Fruit fly (Drosophila melanogaster): ENCODE data around the gene CG5790.

CG5790 gene

DNA sequence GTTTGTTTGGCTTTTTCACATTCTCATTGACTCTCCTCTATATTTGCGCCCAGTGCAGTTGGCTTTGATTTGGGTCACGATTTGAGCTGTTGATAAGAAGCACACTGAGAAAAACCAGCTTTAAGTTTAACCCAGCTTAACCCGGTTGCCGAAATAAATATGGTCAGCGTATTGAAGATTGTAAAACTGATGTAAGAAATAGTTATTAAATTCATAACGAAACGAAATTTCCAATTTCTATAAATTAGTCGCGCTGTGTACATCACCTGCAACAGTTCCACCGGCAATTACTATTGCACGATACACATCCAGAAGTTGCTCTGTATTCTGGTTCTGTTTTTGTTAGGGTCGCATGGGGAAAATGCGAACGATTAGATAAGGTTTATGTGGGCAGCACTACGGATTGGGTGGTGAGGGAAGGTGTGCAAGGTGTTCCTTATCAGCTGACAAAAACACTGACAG lies 30.5 kb downstream of the CG5790 start:
- TF ChIP-seq Sin3A (optimal IDR thresholded peaks at IDR 0.05) = no peak
- TF ChIP-seq h (optimal IDR thresholded peaks at IDR 0.05) = no peak
- TF ChIP-seq psq (optimal IDR thresholded peaks at IDR 0.05) = no peak
- no peak for TF ChIP-seq ttk (optimal IDR thresholded peaks at IDR 0.05)
- no peak for TF ChIP-seq insv (optimal IDR thresholded peaks at IDR 0.05)
- TF ChIP-seq Myc (optimal IDR thresholded peaks at IDR 0.05) = no peak

dm6 chr2L:18327007-18327406 lies 32.4 kb downstream of the CG5790 start:
- TF ChIP-seq Myc (optimal IDR thresholded peaks at IDR 0.05) (no peak), ttk (optimal IDR thresholded peaks at IDR 0.05) (no peak), psq (optimal IDR thresholded peaks at IDR 0.05) (no peak), h (optimal IDR thresholded peaks at IDR 0.05) (no peak), insv (optimal IDR thresholded peaks at IDR 0.05) (no peak), Sin3A (optimal IDR thresholded peaks at IDR 0.05) (no peak)

- TF ChIP-seq Myc (optimal IDR thresholded peaks at IDR 0.05) (no peak), h (optimal IDR thresholded peaks at IDR 0.05) (no peak), insv (optimal IDR thresholded peaks at IDR 0.05) (no peak), Sin3A (optimal IDR thresholded peaks at IDR 0.05) (no peak), ttk (optimal IDR thresholded peaks at IDR 0.05) (no peak), psq (optimal IDR thresholded peaks at IDR 0.05) (no peak)
Observed at dm6 chr2L:18327592-18328078, 33.0 kb downstream of the CG5790 start.

DNA sequence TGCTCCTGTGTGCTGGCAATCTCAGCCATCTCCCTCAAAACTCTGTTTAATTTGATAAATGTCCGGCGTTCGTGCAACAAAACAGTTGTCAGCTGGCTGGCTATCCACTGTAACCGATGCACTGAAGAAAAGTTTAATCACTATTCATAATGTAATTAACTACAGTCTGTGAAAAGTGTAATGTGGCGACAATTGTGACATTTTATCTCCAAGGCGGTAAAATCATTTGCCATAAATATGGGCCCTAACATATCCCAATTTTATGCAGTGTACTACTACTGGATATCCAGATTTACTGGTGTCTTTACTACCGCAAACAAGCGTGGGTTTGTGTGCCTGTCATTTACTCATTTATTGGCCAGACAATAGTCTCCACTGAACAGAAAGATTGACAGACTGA lies 34.1 kb downstream of the CG5790 start:
- TF ChIP-seq insv (optimal IDR thresholded peaks at IDR 0.05) (no peak), psq (optimal IDR thresholded peaks at IDR 0.05) (no peak), ttk (optimal IDR thresholded peaks at IDR 0.05) (no peak), Myc (optimal IDR thresholded peaks at IDR 0.05) (no peak), h (optimal IDR thresholded peaks at IDR 0.05) (no peak), Sin3A (optimal IDR thresholded peaks at IDR 0.05) (no peak)

DNA sequence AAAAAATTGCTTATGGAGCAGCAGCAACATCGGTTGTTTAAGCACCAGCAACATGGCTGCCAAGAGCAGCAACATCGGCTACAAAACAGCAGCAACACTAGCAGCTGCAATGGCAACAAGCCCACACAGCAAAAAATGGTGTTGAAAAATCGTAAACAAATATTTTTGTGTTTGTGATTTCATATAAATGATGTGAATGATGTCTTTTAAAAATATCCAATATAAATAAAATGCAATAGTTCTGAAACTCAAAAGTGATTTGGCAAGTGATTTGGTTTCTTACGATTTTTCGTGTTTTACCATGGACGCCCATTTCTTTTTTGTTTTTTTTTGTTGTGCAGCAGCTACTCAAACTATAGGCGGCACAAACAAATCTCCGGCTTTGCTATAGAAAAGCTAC lies 37.0 kb downstream of the CG5790 start:
- TF ChIP-seq insv (optimal IDR thresholded peaks at IDR 0.05) (no peak), h (optimal IDR thresholded peaks at IDR 0.05) (no peak), ttk (optimal IDR thresholded peaks at IDR 0.05) (no peak), psq (optimal IDR thresholded peaks at IDR 0.05) (no peak), Myc (optimal IDR thresholded peaks at IDR 0.05) (no peak), Sin3A (optimal IDR thresholded peaks at IDR 0.05) (no peak)

- TF ChIP-seq insv (optimal IDR thresholded peaks at IDR 0.05) (no peak), Myc (optimal IDR thresholded peaks at IDR 0.05) (no peak), Sin3A (optimal IDR thresholded peaks at IDR 0.05) (no peak), ttk (optimal IDR thresholded peaks at IDR 0.05) (no peak), h (optimal IDR thresholded peaks at IDR 0.05) (no peak), psq (optimal IDR thresholded peaks at IDR 0.05) (no peak)
Observed at dm6 chr2L:18333831-18334437, 39.3 kb downstream of the CG5790 start.

- TF ChIP-seq Myc (optimal IDR thresholded peaks at IDR 0.05) = no peak
- TF ChIP-seq insv (optimal IDR thresholded peaks at IDR 0.05) = no peak
- no peak for TF ChIP-seq psq (optimal IDR thresholded peaks at IDR 0.05)
- no peak for TF ChIP-seq ttk (optimal IDR thresholded peaks at IDR 0.05)
- TF ChIP-seq Sin3A (optimal IDR thresholded peaks at IDR 0.05) = no peak
- TF ChIP-seq h (optimal IDR thresholded peaks at IDR 0.05) = no peak
Observed at dm6 chr2L:18335641-18336040, 41.0 kb downstream of the CG5790 start.

DNA sequence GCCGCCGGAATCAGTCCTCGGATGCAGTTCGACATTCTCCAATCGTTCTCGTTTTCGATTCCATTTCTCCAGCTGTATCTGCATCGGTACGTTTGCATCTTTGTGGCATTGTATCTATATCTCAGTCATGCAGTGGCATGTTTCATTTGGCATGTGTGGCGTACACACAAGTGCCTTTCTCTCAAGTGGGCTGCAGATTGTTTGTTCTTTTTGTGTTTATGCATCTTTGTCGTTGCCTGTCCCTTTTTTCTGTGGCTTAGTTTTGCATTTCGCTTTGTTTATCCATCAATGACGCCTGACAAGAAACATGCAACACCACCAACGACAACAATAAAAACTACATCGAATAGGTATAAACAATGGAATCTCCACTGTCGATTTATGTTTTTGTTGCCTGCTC lies 41.9 kb downstream of the CG5790 start:
- TF ChIP-seq ttk (optimal IDR thresholded peaks at IDR 0.05) (no peak), Myc (optimal IDR thresholded peaks at IDR 0.05) (no peak)

- TF ChIP-seq insv (optimal IDR thresholded peaks at IDR 0.05) = no peak
- TF ChIP-seq ttk (optimal IDR thresholded peaks at IDR 0.05) = no peak
- TF ChIP-seq Myc (optimal IDR thresholded peaks at IDR 0.05) = no peak
- no peak for TF ChIP-seq h (optimal IDR thresholded peaks at IDR 0.05)
- TF ChIP-seq psq (optimal IDR thresholded peaks at IDR 0.05) = no peak
- TF ChIP-seq Sin3A (optimal IDR thresholded peaks at IDR 0.05) = no peak
Observed at dm6 chr2L:18340921-18341320, 46.3 kb downstream of the CG5790 start.

dm6 chr2L:18344343-18344742 lies 49.7 kb downstream of the CG5790 start:
- TF ChIP-seq Sin3A (optimal IDR thresholded peaks at IDR 0.05) = no peak

DNA sequence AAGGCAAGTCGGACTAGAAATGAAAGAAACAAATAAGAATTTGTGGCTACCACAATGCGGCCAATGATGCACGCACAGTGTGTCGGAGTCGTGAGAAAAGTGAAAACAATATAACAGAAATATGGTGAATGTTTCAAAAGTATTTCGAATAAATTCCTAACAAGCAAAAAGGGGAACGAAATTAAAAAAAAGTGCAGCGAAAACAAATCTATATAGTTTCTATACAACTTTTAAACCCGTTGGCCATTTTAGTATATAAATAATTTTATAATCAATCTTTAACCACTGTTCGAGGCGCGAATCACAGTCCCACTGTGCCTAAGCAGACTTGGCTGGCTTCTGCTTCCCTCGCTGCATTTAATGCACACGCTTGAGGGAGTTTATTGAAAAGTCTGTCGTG lies 50.6 kb downstream of the CG5790 start:
- no peak for TF ChIP-seq Myc (optimal IDR thresholded peaks at IDR 0.05)
- no peak for TF ChIP-seq insv (optimal IDR thresholded peaks at IDR 0.05)
